Fruit fly (Drosophila melanogaster) whole organism, embryonic: ENCODE results near the gene Hexim.

ENCODE experiments used
- CG10147 ChIP-seq: fragments of 200-800 bp; sonication (Bioruptor generic); optimal IDR thresholded peaks from 2 replicates; lab custom pipeline; 2019; ENCODE audit warnings: missing biosample characterization, mild to moderate bottlenecking, missing genetic modification characterization, moderate library complexity
- CG10431 ChIP-seq: fragments of 200-800 bp; sonication (Bioruptor generic); optimal IDR thresholded peaks from 3 replicates; lab custom pipeline; 2018; ENCODE audit warnings: missing biosample characterization, mild to moderate bottlenecking, missing genetic modification characterization
- CG12299 ChIP-seq: fragments of 200-800 bp; sonication (Bioruptor generic); optimal IDR thresholded peaks from 2 replicates; lab custom pipeline; 2018; ENCODE audit warnings: missing biosample characterization, mild to moderate bottlenecking, missing genetic modification characterization
- CG1233 ChIP-seq: fragments of 200-800 bp; sonication (Bioruptor generic); optimal IDR thresholded peaks from 4 replicates; lab custom pipeline; 2018; ENCODE audit warnings: missing biosample characterization, mild to moderate bottlenecking, missing genetic modification characterization
- CG12391 ChIP-seq: fragments of 200-800 bp; sonication (Bioruptor generic); optimal IDR thresholded peaks from 3 replicates; lab custom pipeline; 2018; ENCODE audit warnings: missing biosample characterization, mild to moderate bottlenecking, missing genetic modification characterization, moderate library complexity
- CG12942 ChIP-seq: fragments of 200-800 bp; sonication (Bioruptor generic); optimal IDR thresholded peaks from 3 replicates; lab custom pipeline; 2016; ENCODE audit warnings: missing biosample characterization, missing genetic modification characterization
- CG13287 ChIP-seq: fragments of 200-800 bp; sonication (Bioruptor generic); IDR thresholded peaks from 2 replicates; pipeline ENCODE4 v1.3.6; 2022; ENCODE audit warnings: missing biosample characterization, missing genetic modification characterization; ENCODE audit not compliant: partially characterized antibody
- CG13894 ChIP-seq: fragments of 200-800 bp; sonication (Bioruptor generic); optimal IDR thresholded peaks from 3 replicates; lab custom pipeline; 2018; ENCODE audit warnings: missing biosample characterization, mild to moderate bottlenecking, missing genetic modification characterization, moderate library complexity
- CG14014 ChIP-seq: fragments of 200-800 bp; sonication (Bioruptor generic); IDR thresholded peaks from 2 replicates; pipeline ENCODE4 v1.3.6; 2022; ENCODE audit warnings: missing biosample characterization, missing genetic modification characterization
- CG17361 ChIP-seq: fragments of 200-800 bp; sonication (Bioruptor generic); IDR thresholded peaks from 3 replicates; pipeline ENCODE4 v1.3.6; 2022; ENCODE audit warnings: missing biosample characterization, missing genetic modification characterization
- CG30403 ChIP-seq: fragments of 200-800 bp; sonication (Bioruptor generic); optimal IDR thresholded peaks from 3 replicates; lab custom pipeline; 2016; ENCODE audit warnings: missing biosample characterization, missing genetic modification characterization
- CG3065 ChIP-seq: fragments of 200-800 bp; sonication (Bioruptor generic); optimal IDR thresholded peaks from 2 replicates; lab custom pipeline; 2016; ENCODE audit warnings: missing biosample characterization, missing genetic modification characterization
- CG31441 ChIP-seq: fragments of 200-800 bp; sonication (Bioruptor generic); IDR thresholded peaks from 2 replicates; pipeline ENCODE4 v1.3.6; 2022; ENCODE audit warnings: missing biosample characterization, missing genetic modification characterization
- CG3847 ChIP-seq: fragments of 200-800 bp; sonication (Bioruptor generic); IDR thresholded peaks from 2 replicates; pipeline ENCODE4 v1.3.6; 2022; ENCODE audit warnings: missing biosample characterization, missing genetic modification characterization
- CG43689 ChIP-seq: fragments of 200-800 bp; sonication (Bioruptor generic); IDR thresholded peaks from 2 replicates; pipeline ENCODE4 v1.3.6; 2022; ENCODE audit warnings: missing biosample characterization, missing genetic modification characterization
- CG6689 ChIP-seq: fragments of 200-800 bp; sonication (Bioruptor generic); IDR thresholded peaks from 2 replicates; pipeline ENCODE4 v1.3.6; 2022; ENCODE audit warnings: missing biosample characterization, missing genetic modification characterization
- CG6813 ChIP-seq: fragments of 200-800 bp; sonication (Bioruptor generic); optimal IDR thresholded peaks from 2 replicates; lab custom pipeline; 2017; ENCODE audit warnings: missing biosample characterization, missing genetic modification characterization, mild to moderate bottlenecking, moderate library complexity, missing genetic modification reagents
- CG7786 ChIP-seq: fragments of 200-800 bp; sonication (Bioruptor generic); optimal IDR thresholded peaks from 2 replicates; lab custom pipeline; 2016; ENCODE audit warnings: missing biosample characterization, missing genetic modification characterization
- CG8478 ChIP-seq: fragments of >200 bp; optimal IDR thresholded peaks from 2 replicates; lab custom pipeline; 2018
- CG8924 ChIP-seq: fragments of 200-800 bp; optimal IDR thresholded peaks from 3 replicates; lab custom pipeline; 2019; ENCODE audit warnings: missing biosample characterization, mild to moderate bottlenecking, missing genetic modification characterization, moderate library complexity
- Chrac-16 ChIP-seq: fragments of 200-800 bp; sonication (Bioruptor generic); optimal IDR thresholded peaks from 3 replicates; lab custom pipeline; 2016; ENCODE audit warnings: missing biosample characterization, missing genetic modification characterization
- Dip3 ChIP-seq: fragments of 200-800 bp; sonication (Bioruptor generic); optimal IDR thresholded peaks from 3 replicates; lab custom pipeline; 2016; ENCODE audit warnings: missing biosample characterization, missing genetic modification characterization
- Dp ChIP-seq: fragments of 200-800 bp; sonication (Bioruptor generic); optimal IDR thresholded peaks from 2 replicates; lab custom pipeline; 2018; ENCODE audit warnings: missing biosample characterization, mild to moderate bottlenecking, missing genetic modification characterization, moderate library complexity
- Drgx ChIP-seq: fragments of 200-800 bp; sonication (Bioruptor generic); IDR thresholded peaks from 2 replicates; pipeline ENCODE4 v1.3.6; 2022; ENCODE audit warnings: missing biosample characterization, missing genetic modification characterization
- Fer3 ChIP-seq: fragments of 200-800 bp; sonication (Bioruptor generic); optimal IDR thresholded peaks from 2 replicates; lab custom pipeline; 2018; ENCODE audit warnings: missing biosample characterization, mild to moderate bottlenecking, missing genetic modification characterization, moderate library complexity
- HHEX ChIP-seq: fragments of 200-800 bp; sonication (Bioruptor generic); optimal IDR thresholded peaks from 3 replicates; lab custom pipeline; 2017; ENCODE audit warnings: missing biosample characterization, mild to moderate bottlenecking, missing genetic modification characterization, missing genetic modification reagents
- NFAT ChIP-seq: fragments of 200-800 bp; sonication (Bioruptor generic); IDR thresholded peaks from 2 replicates; pipeline ENCODE4 v1.3.6; 2022; ENCODE audit warnings: missing biosample characterization, missing genetic modification characterization
- Nf-YB ChIP-seq: fragments of 200-800 bp; sonication (Bioruptor generic); optimal IDR thresholded peaks from 3 replicates; lab custom pipeline; 2019; ENCODE audit warnings: missing biosample characterization, mild to moderate bottlenecking, missing genetic modification characterization, moderate library complexity
- Sry-β ChIP-seq: fragments of 200-800 bp; sonication (Bioruptor generic); optimal IDR thresholded peaks from 2 replicates; lab custom pipeline; 2018; ENCODE audit warnings: missing biosample characterization, mild to moderate bottlenecking, missing genetic modification characterization, moderate library complexity
- cad ChIP-seq: fragments of >200 bp; optimal IDR thresholded peaks from 2 replicates; lab custom pipeline; 2017; ENCODE audit warnings: missing biosample characterization, missing genetic modification characterization
- cato ChIP-seq: fragments of 200-800 bp; sonication (Bioruptor generic); optimal IDR thresholded peaks from 2 replicates; lab custom pipeline; 2016; ENCODE audit warnings: missing biosample characterization, missing genetic modification characterization, borderline replicate concordance
- chinmo ChIP-seq: fragments of 200-800 bp; sonication (Bioruptor generic); IDR thresholded peaks from 4 replicates; pipeline ENCODE4 v1.3.6; 2022; ENCODE audit warnings: missing biosample characterization, missing genetic modification characterization; ENCODE audit not compliant: partially characterized antibody
- crp ChIP-seq, 2 experiments: fragments of 200-800 bp; sonication (Bioruptor generic); optimal IDR thresholded peaks; 2 replicates in 1 of 2; 3 replicates in 1 of 2; lab custom pipeline; 2017; ENCODE audit warnings: missing biosample characterization in 2 of 2, missing genetic modification characterization in 2 of 2, mild to moderate bottlenecking in 1 of 2, moderate library complexity in 1 of 2
- dmrt99B ChIP-seq: fragments of 200-800 bp; sonication (Bioruptor generic); optimal IDR thresholded peaks from 2 replicates; lab custom pipeline; 2018; ENCODE audit warnings: missing biosample characterization, mild to moderate bottlenecking, missing genetic modification characterization, moderate library complexity
- dysf ChIP-seq: fragments of 200-800 bp; sonication (Bioruptor generic); IDR thresholded peaks from 3 replicates; pipeline ENCODE4 v1.3.6; 2022; ENCODE audit warnings: missing biosample characterization, missing genetic modification characterization
- emc ChIP-seq: fragments of 200-800 bp; sonication (Bioruptor generic); optimal IDR thresholded peaks from 2 replicates; lab custom pipeline; 2016; ENCODE audit warnings: missing biosample characterization, missing genetic modification characterization
- eyg ChIP-seq: fragments of 200-800 bp; sonication (Bioruptor generic); optimal IDR thresholded peaks from 3 replicates; lab custom pipeline; 2016; ENCODE audit warnings: missing biosample characterization, missing genetic modification characterization
- ftz-f1 ChIP-seq: fragments of 200-800 bp; sonication (Bioruptor generic); optimal IDR thresholded peaks from 2 replicates; lab custom pipeline; 2016; ENCODE audit warnings: missing biosample characterization, missing genetic modification characterization
- gsb-n ChIP-seq: fragments of 200-800 bp; sonication (Bioruptor generic); optimal IDR thresholded peaks from 3 replicates; lab custom pipeline; 2018; ENCODE audit warnings: missing biosample characterization, mild to moderate bottlenecking, missing genetic modification characterization
- hb ChIP-seq: fragments of 200-800 bp; sonication (Bioruptor generic); IDR thresholded peaks from 3 replicates; pipeline ENCODE4 v1.3.6; 2022; ENCODE audit warnings: missing biosample characterization, missing genetic modification characterization; ENCODE audit not compliant: partially characterized antibody
- jumu ChIP-seq: fragments of 200-800 bp; sonication (Bioruptor generic); optimal IDR thresholded peaks from 3 replicates; lab custom pipeline; 2016; ENCODE audit warnings: missing biosample characterization, missing genetic modification characterization
- kay ChIP-seq: fragments of 200-800 bp; sonication (Bioruptor generic); optimal IDR thresholded peaks from 2 replicates; lab custom pipeline; 2016; ENCODE audit warnings: missing biosample characterization, missing genetic modification characterization
- knrl ChIP-seq: fragments of 200-800 bp; sonication (Bioruptor generic); IDR thresholded peaks from 3 replicates; pipeline ENCODE4 v1.3.6; 2022; ENCODE audit warnings: missing biosample characterization, missing genetic modification characterization; ENCODE audit not compliant: partially characterized antibody
- mld ChIP-seq: fragments of 200-800 bp; sonication (Bioruptor generic); IDR thresholded peaks from 3 replicates; pipeline ENCODE4 v1.3.6; 2022; ENCODE audit warnings: missing biosample characterization, missing genetic modification characterization; ENCODE audit not compliant: partially characterized antibody
- pfk ChIP-seq: fragments of 200-800 bp; sonication (Bioruptor generic); optimal IDR thresholded peaks from 2 replicates; lab custom pipeline; 2018; ENCODE audit warnings: missing biosample characterization, mild to moderate bottlenecking, missing genetic modification characterization, moderate library complexity
- psq ChIP-seq: fragments of 200-800 bp; sonication (Bioruptor generic); optimal IDR thresholded peaks from 2 replicates; lab custom pipeline; 2017; ENCODE audit warnings: missing biosample characterization, missing genetic modification characterization
- slbo ChIP-seq: fragments of 200-800 bp; sonication (Bioruptor generic); IDR thresholded peaks from 2 replicates; pipeline ENCODE4 v1.3.6; 2022; ENCODE audit warnings: missing biosample characterization, missing genetic modification characterization
- sob ChIP-seq: fragments of 200-800 bp; sonication (Bioruptor generic); IDR thresholded peaks from 2 replicates; pipeline ENCODE4 v1.3.6; 2022; ENCODE audit warnings: missing biosample characterization, missing genetic modification characterization

Hexim gene

DNA sequence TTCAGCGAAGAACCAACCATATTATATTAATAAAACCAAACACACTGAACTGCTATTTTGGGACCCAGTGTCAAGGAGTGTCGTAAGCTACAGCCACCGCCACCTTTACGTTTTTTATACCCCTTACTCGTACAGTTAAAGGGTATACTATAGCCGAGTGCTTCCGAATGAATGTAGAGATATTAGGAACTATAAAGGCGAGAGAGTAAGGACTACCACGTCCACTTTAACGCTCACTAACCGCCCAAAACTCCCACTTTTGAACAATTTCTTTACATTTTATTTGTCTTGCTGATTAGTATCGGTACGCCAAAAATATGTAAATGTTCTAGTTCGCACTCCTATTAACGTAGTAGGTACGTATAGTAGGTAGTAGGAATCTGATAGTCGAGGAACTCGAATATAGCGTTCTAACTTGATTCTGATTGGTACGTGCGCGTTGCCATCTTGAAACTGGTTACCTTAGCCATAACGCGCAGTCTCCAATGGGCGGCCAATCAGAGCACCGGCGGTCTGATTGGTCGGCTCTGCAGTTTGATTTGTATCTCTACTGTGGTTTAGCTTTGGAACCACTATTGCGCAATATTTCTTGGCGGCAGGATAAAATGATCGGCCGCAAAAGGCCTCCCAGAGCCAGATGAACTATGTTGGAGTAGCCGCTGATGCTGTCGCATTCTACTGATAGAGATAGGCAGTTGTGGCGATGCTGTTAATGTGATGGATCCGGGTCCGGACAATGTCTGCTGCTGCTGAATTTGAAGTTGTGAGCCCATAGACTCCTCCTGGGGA is 3.1 kb upstream of the Hexim start (continued):
- no peak for TF ChIP-seq Fer3 (tag; lab: Kevin White, UChicago)
- TF ChIP-seq CG1233 (GFP tag; lab: Kevin White, UChicago) = no peak
- TF ChIP-seq gsb-n = no peak
- TF ChIP-seq CG6689 (GFP tag; lab: Robert Waterston, UW) = no peak
- no peak for TF ChIP-seq NFAT (GFP tag; lab: Robert Waterston, UW)
- TF ChIP-seq sob (GFP tag; lab: Robert Waterston, UW) = no peak
- TF ChIP-seq CG3065 (GFP tag; lab: Kevin White, UChicago) = no peak
- peak; percentile 5 for TF ChIP-seq CG10147 (GFP tag; lab: Kevin White, UChicago)
- TF ChIP-seq eyg (GFP tag; lab: Kevin White, UChicago) = no peak
- TF ChIP-seq jumu = no peak
- TF ChIP-seq CG12299 = no peak
- TF ChIP-seq Sry-β (GFP tag; lab: Kevin White, UChicago) = no peak
- TF ChIP-seq HHEX (GFP tag; lab: Kevin White, UChicago) = no peak
- TF ChIP-seq CG13894 (tag; lab: Kevin White, UChicago) = no peak
- TF ChIP-seq crp (GFP tag; optimal IDR thresholded peaks at IDR 0.05; lab: Kevin White, UChicago) = no peak
- no peak for TF ChIP-seq CG8924 (tag; lab: Kevin White, UChicago)
- TF ChIP-seq CG3847 (GFP tag; lab: Robert Waterston, UW) = no peak
- TF ChIP-seq chinmo = peak; percentile 69; the same call in 2 of the 4 replicates
- TF ChIP-seq slbo (GFP tag; lab: Robert Waterston, UW) = no peak
- TF ChIP-seq CG8478 = no peak
- TF ChIP-seq CG30403 (GFP tag; lab: Kevin White, UChicago) = no peak
- no peak; the same call in 2 of the 3 replicates for TF ChIP-seq dysf (GFP tag; lab: Robert Waterston, UW)
- TF ChIP-seq CG17361 (GFP tag; lab: Robert Waterston, UW) = no peak
- no peak for TF ChIP-seq CG31441
- TF ChIP-seq CG14014 (GFP tag; lab: Robert Waterston, UW) = 0 out of 2 replicates have a peak, but pooled peaks have one; percentile 7
- TF ChIP-seq cad (GFP tag; lab: Kevin White, UChicago) = no peak
- TF ChIP-seq CG7786 (GFP tag; lab: Kevin White, UChicago) = peak; percentile 39
- no peak for TF ChIP-seq kay (GFP tag; lab: Kevin White, UChicago)
- TF ChIP-seq mld = 0 out of 3 replicates have a peak, but pooled peaks have one; percentile 18
- TF ChIP-seq Nf-YB = peak; percentile 99
- no peak; the same call in 2 of the 3 replicates for TF ChIP-seq knrl (GFP tag; lab: Robert Waterston, UW)
- 0 out of 2 replicates have a peak, but pooled peaks have one; percentile 11 for TF ChIP-seq Drgx (GFP tag; lab: Robert Waterston, UW)
- TF ChIP-seq hb (GFP tag; lab: Robert Waterston, UW) = peak; percentile 56; the same call in 1 of the 3 replicates

DNA sequence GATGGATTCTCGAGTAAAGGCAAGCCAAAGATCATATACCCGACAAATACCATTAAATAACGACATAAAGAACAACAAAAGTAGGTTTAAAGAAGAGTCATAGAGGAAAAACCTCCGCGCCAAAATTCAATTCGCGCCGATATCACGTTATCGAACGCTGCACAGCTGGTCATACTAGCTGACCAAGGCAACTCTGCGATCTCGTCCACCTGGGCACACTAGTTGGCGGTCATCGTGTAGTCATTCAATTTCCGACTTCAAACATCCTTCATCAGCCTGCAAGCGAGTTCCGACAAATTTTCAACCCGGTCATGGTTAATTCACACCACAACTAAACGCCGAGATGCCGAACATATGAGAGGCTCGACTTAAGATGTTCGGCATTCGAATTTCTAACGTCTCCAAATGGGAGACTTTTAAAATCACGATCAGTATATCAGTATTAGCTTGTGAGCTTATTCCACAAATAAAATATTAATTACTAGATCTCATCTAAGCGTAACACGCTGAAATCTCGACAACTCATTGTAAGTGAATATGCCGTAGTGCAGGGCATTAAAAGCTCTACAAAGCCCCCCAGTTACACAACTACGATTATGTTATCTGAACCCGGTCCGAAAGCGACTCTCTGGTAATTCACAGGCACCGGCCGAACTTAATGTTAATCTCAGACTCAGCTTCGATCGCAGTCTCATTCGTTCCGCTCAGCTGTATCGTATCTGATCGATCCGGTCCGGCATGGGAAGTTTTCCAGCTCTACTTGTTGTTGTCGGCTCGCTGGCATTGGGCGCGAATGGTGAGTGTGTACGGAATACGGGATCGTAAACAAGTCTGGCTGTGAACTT is 2.3 kb upstream of the Hexim start, which contains the start of gene CG3505:
Gene CG3505, plus strand, starts transcription at position 688 of the 845 bp plus-strand sequence.
- no peak for TF ChIP-seq psq (GFP tag; lab: Kevin White, UChicago)
- TF ChIP-seq Dp (GFP tag; lab: Kevin White, UChicago) = peak; percentile 100
- TF ChIP-seq CG43689 (GFP tag; lab: Robert Waterston, UW) = peak; percentile 11; the same call in 1 of the 2 replicates
- peak; percentile 50 for TF ChIP-seq CG13287
- no peak for TF ChIP-seq emc (GFP tag; lab: Kevin White, UChicago)
- TF ChIP-seq pfk (GFP tag; lab: Kevin White, UChicago) = peak; percentile 83
- TF ChIP-seq Dip3 (GFP tag; lab: Kevin White, UChicago) = no peak
- TF ChIP-seq CG10431 (GFP tag; lab: Kevin White, UChicago) = no peak
- TF ChIP-seq CG12391 (tag; lab: Kevin White, UChicago) = peak; percentile 27
- no peak for TF ChIP-seq cato
- TF ChIP-seq CG12942 (GFP tag; lab: Kevin White, UChicago) = peak; percentile 21
- no peak for TF ChIP-seq Chrac-16 (GFP tag; lab: Kevin White, UChicago)
- peak; percentile 30 for TF ChIP-seq CG6813 (GFP tag; lab: Kevin White, UChicago)
- peak; percentile 55 for TF ChIP-seq dmrt99B (tag; lab: Kevin White, UChicago)
- TF ChIP-seq ftz-f1 (GFP tag; lab: Kevin White, UChicago) = peak; percentile 29
